Worm (Caenorhabditis elegans) whole organism, L3 larva: ENCODE measurements around the gene tag-294.

Experiments
- elt-1 ChIP-seq: fragments of 150-350 bp; optimal IDR thresholded peaks from 2 replicates; lab custom pipeline; 2014; ENCODE audit warnings: missing biosample characterization, missing genetic modification characterization
- nhr-11 ChIP-seq: fragments of 150-350 bp; optimal IDR thresholded peaks from 2 replicates; lab custom pipeline; 2014; ENCODE audit warnings: missing biosample characterization, missing genetic modification characterization
- nhr-23 ChIP-seq: fragments of 150-350 bp; optimal IDR thresholded peaks from 2 replicates; lab custom pipeline; 2014; ENCODE audit warnings: missing biosample characterization, missing genetic modification reagents, missing genetic modification characterization
- skn-1 ChIP-seq: fragments of 150-350 bp; optimal IDR thresholded peaks from 2 replicates; lab custom pipeline; 2014; ENCODE audit warnings: missing biosample characterization, missing genetic modification characterization
- zag-1 ChIP-seq: fragments of 150-350 bp; optimal IDR thresholded peaks from 2 replicates; lab custom pipeline; 2014; ENCODE audit warnings: missing biosample characterization, missing genetic modification characterization

DNA sequence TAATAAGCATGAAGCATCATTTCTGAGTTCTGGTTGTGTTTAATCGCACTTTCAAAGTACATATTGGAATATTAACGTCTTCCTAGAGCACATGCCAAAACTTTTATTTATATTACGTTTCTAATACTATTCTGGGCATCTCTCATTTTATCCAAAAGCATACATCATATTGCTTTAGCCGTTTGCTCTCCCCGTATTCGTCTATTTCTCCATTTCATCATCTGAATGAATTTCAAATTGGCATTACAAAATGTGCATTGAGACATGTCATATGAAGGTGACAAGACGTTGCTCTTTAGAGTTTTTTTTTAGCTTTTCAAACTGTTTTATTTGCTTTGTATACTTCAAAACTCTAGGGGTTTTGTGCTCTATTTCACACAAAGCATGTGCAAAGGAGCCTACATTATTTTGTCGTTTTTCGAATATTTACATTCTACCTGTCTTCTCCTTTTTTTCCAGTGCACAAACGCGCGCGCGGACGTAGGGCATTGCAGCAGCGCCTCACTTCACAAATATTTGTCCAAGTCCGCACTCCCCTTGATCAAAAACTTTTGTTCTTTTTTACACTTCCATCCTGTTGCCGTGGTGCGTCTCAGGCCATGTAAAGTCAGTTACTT is 9.5 kb upstream of the tag-294 start:
- no peak for TF ChIP-seq skn-1 (tag; lab: Kevin White, UChicago)
- no peak for TF ChIP-seq zag-1 (tag; lab: Kevin White, UChicago)
- no peak for TF ChIP-seq nhr-23 (tag; lab: Kevin White, UChicago)
- TF ChIP-seq elt-1 (tag; lab: Kevin White, UChicago) = no peak
- no peak for TF ChIP-seq nhr-11 (tag; lab: Kevin White, UChicago)
